Worm (Caenorhabditis elegans) whole organism, L1 larva: ENCODE data around the gene Y46G5A.29.

Experiments used
- C04F5.9 ChIP-seq: sonication (generic microtip); optimal IDR thresholded peaks from 2 replicates; lab custom pipeline; 2016; ENCODE audit warnings: missing genetic modification characterization, missing compliant biosample characterization
- Y116A8C.19 ChIP-seq: sonication (generic microtip); optimal IDR thresholded peaks from 2 replicates; lab custom pipeline; 2016; ENCODE audit warnings: missing compliant biosample characterization, missing genetic modification characterization, borderline replicate concordance
- ama-1 ChIP-seq: fragments of 150-350 bp; optimal IDR thresholded peaks from 2 replicates; lab custom pipeline; 2014
- blmp-1 ChIP-seq: fragments of 150-350 bp; optimal IDR thresholded peaks from 2 replicates; lab custom pipeline; 2014; ENCODE audit warnings: missing biosample characterization, missing genetic modification characterization
- ceh-8 ChIP-seq: fragments of 200-800 bp; sonication (Bioruptor generic); optimal IDR thresholded peaks from 2 replicates; lab custom pipeline; 2018; ENCODE audit warnings: mild to moderate bottlenecking, missing genetic modification characterization, moderate library complexity, missing compliant biosample characterization
- ceh-90 ChIP-seq: sonication (generic microtip); optimal IDR thresholded peaks from 2 replicates; lab custom pipeline; 2016; ENCODE audit warnings: missing genetic modification characterization, missing compliant biosample characterization
- dsc-1 ChIP-seq: sonication (generic microtip); optimal IDR thresholded peaks from 2 replicates; lab custom pipeline; 2016; ENCODE audit warnings: mild to moderate bottlenecking, missing genetic modification characterization, missing compliant biosample characterization
- efl-1 ChIP-seq, 4 experiments: fragments of 150-350 bp; optimal IDR thresholded peaks in 3 of 4; peaks in 1 of 4; 1 replicate in 1 of 4; 2 replicates in 3 of 4; lab custom pipeline; 2014; ENCODE audit warnings: missing biosample characterization in 2 of 4, missing genetic modification characterization in 2 of 4, missing genetic modification reagents in 2 of 4
- elt-2 ChIP-seq: sonication (generic microtip); optimal IDR thresholded peaks from 2 replicates; lab custom pipeline; 2016; ENCODE audit warnings: missing genetic modification characterization, mild to moderate bottlenecking, inconsistent platforms, missing compliant biosample characterization, missing genetic modification reagents
- elt-3 ChIP-seq, 6 experiments: fragments of 150-350 bp in 1 of 6; sonication (generic microtip); optimal IDR thresholded peaks; 2 replicates each; lab custom pipeline; 2017 to 2018; ENCODE audit warnings: missing biosample characterization in 6 of 6, missing genetic modification characterization in 6 of 6, inconsistent platforms in 1 of 6
- grh-1 ChIP-seq: fragments of 200-800 bp; sonication (Bioruptor generic); IDR thresholded peaks from 2 replicates; pipeline ENCODE4 v1.3.6; 2022; ENCODE audit warnings: missing genetic modification reagents, missing genetic modification characterization, missing compliant biosample characterization
- hpl-2 ChIP-seq: fragments of 150-350 bp; optimal IDR thresholded peaks from 2 replicates; lab custom pipeline; 2014; ENCODE audit warnings: missing biosample characterization, missing genetic modification reagents, missing genetic modification characterization
- irx-1 ChIP-seq: sonication (generic microtip); optimal IDR thresholded peaks from 2 replicates; lab custom pipeline; 2016; ENCODE audit warnings: missing genetic modification characterization, missing compliant biosample characterization
- jun-1 ChIP-seq: fragments of 150-350 bp; optimal IDR thresholded peaks from 2 replicates; lab custom pipeline; 2014; ENCODE audit warnings: missing biosample characterization, missing genetic modification reagents, missing genetic modification characterization
- lin-14 ChIP-seq: fragments of 200-800 bp; sonication (Bioruptor generic); optimal IDR thresholded peaks from 2 replicates; lab custom pipeline; 2018; ENCODE audit warnings: mild to moderate bottlenecking, missing genetic modification characterization, moderate library complexity, missing compliant biosample characterization
- lin-35 ChIP-seq, 2 experiments: fragments of 150-350 bp; optimal IDR thresholded peaks; 2 replicates each; lab custom pipeline; 2014; ENCODE audit warnings: missing biosample characterization in 2 of 2, missing genetic modification characterization in 2 of 2, missing genetic modification reagents in 2 of 2
- lsy-2 ChIP-seq, 2 experiments: fragments of 150-350 bp; optimal IDR thresholded peaks; 2 replicates each; lab custom pipeline; 2014; ENCODE audit warnings: missing biosample characterization in 2 of 2, missing genetic modification characterization in 2 of 2
- mdl-1 ChIP-seq, 2 experiments: fragments of 150-350 bp; optimal IDR thresholded peaks; 2 replicates each; lab custom pipeline; 2014 to 2017; ENCODE audit warnings: missing biosample characterization in 2 of 2, missing genetic modification characterization in 2 of 2, inconsistent platforms in 1 of 2
- mep-1 ChIP-seq: fragments of 150-350 bp; optimal IDR thresholded peaks from 2 replicates; lab custom pipeline; 2014; ENCODE audit warnings: missing biosample characterization, missing genetic modification characterization
- nhr-19 ChIP-seq: fragments of 200-800 bp; sonication (Bioruptor generic); conservative IDR thresholded peaks from 2 replicates; pipeline ENCODE4 v1.3.6; 2022; ENCODE audit warnings: missing genetic modification characterization, missing compliant biosample characterization
- nhr-237 ChIP-seq: fragments of 150-350 bp; optimal IDR thresholded peaks from 2 replicates; lab custom pipeline; 2014; ENCODE audit warnings: missing biosample characterization, missing genetic modification characterization
- nhr-84 ChIP-seq: sonication (generic microtip); optimal IDR thresholded peaks from 2 replicates; lab custom pipeline; 2017; ENCODE audit warnings: missing biosample characterization, missing genetic modification characterization
- nhr-85 ChIP-seq: sonication (generic microtip); peaks from one replicate; lab custom pipeline; 2016; ENCODE audit warnings: missing genetic modification characterization, inconsistent platforms, missing compliant biosample characterization
- nhr-90 ChIP-seq: sonication (generic microtip); optimal IDR thresholded peaks from 2 replicates; lab custom pipeline; 2016; ENCODE audit warnings: mild to moderate bottlenecking, missing genetic modification characterization, missing compliant biosample characterization; ENCODE audit not compliant: poor library complexity
- pag-3 ChIP-seq: sonication (generic microtip); optimal IDR thresholded peaks from 2 replicates; lab custom pipeline; 2017; ENCODE audit warnings: missing genetic modification characterization, mild to moderate bottlenecking, missing compliant biosample characterization, antibody characterized with exemption, borderline replicate concordance; ENCODE audit not compliant: insufficient read depth
- pax-3 ChIP-seq: fragments of 200-800 bp; sonication (Bioruptor generic); optimal IDR thresholded peaks from 2 replicates; lab custom pipeline; 2018; ENCODE audit warnings: mild to moderate bottlenecking, missing genetic modification characterization, moderate library complexity, missing compliant biosample characterization
- pqm-1 ChIP-seq: sonication (generic microtip); optimal IDR thresholded peaks from 3 replicates; lab custom pipeline; 2017; ENCODE audit warnings: missing biosample characterization, missing genetic modification characterization
- sup-37 ChIP-seq: fragments of 200-800 bp; sonication (Bioruptor generic); optimal IDR thresholded peaks from 2 replicates; lab custom pipeline; 2018; ENCODE audit warnings: mild to moderate bottlenecking, missing genetic modification characterization, missing compliant biosample characterization
- unc-130 ChIP-seq: fragments of 150-350 bp; optimal IDR thresholded peaks from 2 replicates; lab custom pipeline; 2017; ENCODE audit warnings: missing biosample characterization, missing genetic modification characterization, inconsistent platforms
- unc-86 ChIP-seq: sonication (generic microtip); optimal IDR thresholded peaks from 2 replicates; lab custom pipeline; 2016; ENCODE audit warnings: missing genetic modification characterization, missing compliant biosample characterization
- vab-15 ChIP-seq: sonication (generic microtip); optimal IDR thresholded peaks from 2 replicates; lab custom pipeline; 2017; ENCODE audit warnings: missing genotype, mild to moderate bottlenecking, missing genetic modification characterization, missing compliant biosample characterization
- zip-4 ChIP-seq: fragments of 200-800 bp; sonication (Bioruptor generic); optimal IDR thresholded peaks from 2 replicates; lab custom pipeline; 2018; ENCODE audit warnings: mild to moderate bottlenecking, missing genetic modification characterization, moderate library complexity, missing compliant biosample characterization

Y46G5A.29 gene

ce11 chrII:12810709-12811108, 45.3 kb upstream of the Y46G5A.29 start, which contains the start of gene Y46G5A.20:
TSS of gene Y46G5A.20 (plus strand) at chrII:12811009.
- TF ChIP-seq lin-14 (GFP tag; lab: Kevin White, UChicago) (no peak), irx-1 (tag; lab: Kevin White, UChicago) (no peak), elt-3 (tag; optimal IDR thresholded peaks at IDR 0.05; lab: Kevin White, UChicago) (no peak), pag-3 (tag; lab: Kevin White, UChicago) (no peak), blmp-1 (tag; lab: Kevin White, UChicago) (no peak), hpl-2 (no peak), pax-3 (tag; lab: Kevin White, UChicago) (no peak)

- TF ChIP-seq lsy-2 (tag; optimal IDR thresholded peaks at IDR 0.05; lab: Kevin White, UChicago) (no peak), blmp-1 (tag; lab: Kevin White, UChicago) (no peak), nhr-85 (tag; lab: Kevin White, UChicago) (no peak), mdl-1 (tag; optimal IDR thresholded peaks at IDR 0.05; lab: Kevin White, UChicago) (no peak), sup-37 (GFP tag; lab: Kevin White, UChicago) (no peak), nhr-90 (tag; lab: Kevin White, UChicago) (no peak), nhr-237 (tag; lab: Kevin White, UChicago) (no peak), ceh-90 (tag; lab: Kevin White, UChicago) (no peak), efl-1 (optimal IDR thresholded peaks at IDR 0.05; lab: Kevin White, UChicago) (no peak), efl-1 (GFP tag; optimal IDR thresholded peaks at IDR 0.05 in 1 of 2; lab: Kevin White, UChicago) (no peak), mep-1 (tag; lab: Kevin White, UChicago) (no peak), Y116A8C.19 (tag; lab: Kevin White, UChicago) (no peak), C04F5.9 (no peak), unc-130 (tag; lab: Kevin White, UChicago) (no peak), pqm-1 (tag; lab: Kevin White, UChicago) (no peak), pag-3 (tag; lab: Kevin White, UChicago) (no peak), ama-1 (lab: Kevin White, UChicago) (no peak), ceh-8 (GFP tag; lab: Kevin White, UChicago) (no peak), zip-4 (no peak), unc-86 (no peak)
These were observed 42.7 kb upstream of the Y46G5A.29 start for ce11 chrII:12813253-12813652.

- no peak for TF ChIP-seq hpl-2
- no peak for TF ChIP-seq grh-1 (GFP tag; lab: Robert Waterston, UW)
- no peak for TF ChIP-seq jun-1 (tag; lab: Kevin White, UChicago)
- TF ChIP-seq sup-37 (GFP tag; lab: Kevin White, UChicago) = no peak
- no peak for TF ChIP-seq nhr-84 (tag; lab: Kevin White, UChicago)
- no peak for TF ChIP-seq vab-15 (tag; lab: Kevin White, UChicago)
- no peak for TF ChIP-seq dsc-1 (tag; lab: Kevin White, UChicago)
- peak; percentile 42 for TF ChIP-seq elt-2 (tag; lab: Kevin White, UChicago)
- TF ChIP-seq lsy-2 (tag; optimal IDR thresholded peaks at IDR 0.05; lab: Kevin White, UChicago) = no peak
- TF ChIP-seq, all 84 proteins: peak for 1
These were observed 39.4 kb upstream of the Y46G5A.29 start, which contains the start of gene acl-7 for ce11 chrII:12816412-12817146. TSS of gene acl-7 (minus strand) at chrII:12816462.

ce11 chrII:12818488-12818887, 37.5 kb upstream of the Y46G5A.29 start, which contains the start of gene Y46G5A.22:
TSS of gene Y46G5A.22 (minus strand) at chrII:12818588.
- TF ChIP-seq lin-35 (GFP tag; optimal IDR thresholded peaks at IDR 0.05; lab: Kevin White, UChicago) = no peak
- no peak for TF ChIP-seq lsy-2 (tag; optimal IDR thresholded peaks at IDR 0.05; lab: Kevin White, UChicago)
- TF ChIP-seq nhr-19 = no peak
- TF ChIP-seq, all 84 proteins: peak for 0
